Worm (Caenorhabditis elegans) whole organism, young adult: Measurements from ENCODE around the gene prx-12.

ENCODE experiments used
- Y67H2A.10 ChIP-seq: fragments of 200-800 bp; sonication (Bioruptor generic); conservative IDR thresholded peaks from 2 replicates; pipeline ENCODE4 v1.3.6; 2022; ENCODE audit warnings: missing genetic modification reagents, missing genetic modification characterization, missing compliant biosample characterization
- ceh-27 ChIP-seq: fragments of 200-800 bp; sonication (Bioruptor generic); optimal IDR thresholded peaks from 2 replicates; lab custom pipeline; 2018; ENCODE audit warnings: mild to moderate bottlenecking, missing genetic modification characterization, moderate library complexity, missing compliant biosample characterization
- chd-7 ChIP-seq: sonication (generic microtip); optimal IDR thresholded peaks from 2 replicates; lab custom pipeline; 2016; ENCODE audit warnings: mild to moderate bottlenecking, missing genetic modification characterization, moderate library complexity, missing compliant biosample characterization
- lag-1 ChIP-seq: fragments of 200-800 bp; sonication (Bioruptor generic); IDR thresholded peaks from 2 replicates; pipeline ENCODE4 v1.3.6; 2022; ENCODE audit warnings: missing genetic modification reagents, missing genetic modification characterization, missing compliant biosample characterization
- somi-1 ChIP-seq: fragments of 200-800 bp; sonication (Bioruptor generic); optimal IDR thresholded peaks from 2 replicates; lab custom pipeline; 2018; ENCODE audit warnings: mild to moderate bottlenecking, missing genetic modification characterization, missing compliant biosample characterization
- xnd-1 ChIP-seq: sonication (generic microtip); optimal IDR thresholded peaks from 2 replicates; lab custom pipeline; 2016; ENCODE audit warnings: missing genotype, missing genetic modification reagents, missing genetic modification characterization, missing compliant biosample characterization

- TF ChIP-seq xnd-1: no peak
- no peak for TF ChIP-seq Y67H2A.10
- no peak for TF ChIP-seq ceh-27 (GFP tag; lab: Kevin White, UChicago)
- no peak for TF ChIP-seq somi-1 (GFP tag; lab: Kevin White, UChicago)
- no peak for TF ChIP-seq lag-1 (GFP tag; lab: Robert Waterston, UW)
- TF ChIP-seq chd-7 (tag; lab: Kevin White, UChicago): no peak
These were observed 16.4 kb downstream of the prx-12 start for ce11 chrX:11409457-11409856.
